Worm (Caenorhabditis elegans): Measurements from ENCODE around the gene C45G7.4.
A peak's percentile ranks its signal among the peaks of the same experiment; 100 is the strongest.

The C45G7.4 gene

ce11 chrIV:2389745-2390144, 43.0 kb upstream of the C45G7.4 start:
- TF ChIP-seq mep-1 (tag; optimal IDR thresholded peaks at IDR 0.05) (no peak), flh-1 (GFP tag; optimal IDR thresholded peaks at IDR 0.05) (no peak), sptf-1 (tag; optimal IDR thresholded peaks at IDR 0.05) (no peak), ham-2 (GFP tag; optimal IDR thresholded peaks at IDR 0.05) (no peak), mls-2 (tag; optimal IDR thresholded peaks at IDR 0.05) (no peak), ces-1 (GFP tag; optimal IDR thresholded peaks at IDR 0.05) (no peak), lin-32 (GFP tag; optimal IDR thresholded peaks at IDR 0.05) (no peak), lin-13 (tag; optimal IDR thresholded peaks at IDR 0.05) (no peak), cnd-1 (tag; optimal IDR thresholded peaks at IDR 0.05) (no peak), unc-39 (tag; optimal IDR thresholded peaks at IDR 0.05) (no peak), ceh-83 (GFP tag; optimal IDR thresholded peaks at IDR 0.05) (no peak), drap-1 (GFP tag; optimal IDR thresholded peaks at IDR 0.05) (no peak), nhr-12 (tag; optimal IDR thresholded peaks at IDR 0.05) (no peak), unc-120 (tag; optimal IDR thresholded peaks at IDR 0.05; ENCODE audit: poor library complexity, severe bottlenecking) (no peak)

DNA sequence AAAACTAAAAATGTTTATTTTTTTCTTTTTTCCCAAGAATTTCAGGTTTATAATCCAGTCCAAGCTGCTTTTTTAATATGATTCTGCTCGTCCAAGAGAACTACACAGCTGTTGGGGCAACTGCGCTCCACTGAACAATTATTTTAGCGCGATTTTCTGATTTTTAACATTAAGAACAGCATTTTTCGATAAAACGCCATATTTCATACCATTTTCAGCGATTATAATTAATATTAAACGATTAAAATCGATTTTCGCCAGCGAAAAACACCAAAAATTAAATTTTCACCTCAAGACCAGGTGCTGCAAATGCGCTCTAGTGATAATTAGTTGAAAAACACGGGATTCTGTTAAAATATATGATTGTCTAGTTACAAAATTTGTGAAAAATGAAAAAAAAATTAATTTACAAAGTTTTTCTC, 42.5 kb upstream of the C45G7.4 start:
- TF ChIP-seq ceh-43 (GFP tag; optimal IDR thresholded peaks at IDR 0.05), result peak; percentile 71
- no peak for TF ChIP-seq ham-2 (GFP tag; optimal IDR thresholded peaks at IDR 0.05)

DNA sequence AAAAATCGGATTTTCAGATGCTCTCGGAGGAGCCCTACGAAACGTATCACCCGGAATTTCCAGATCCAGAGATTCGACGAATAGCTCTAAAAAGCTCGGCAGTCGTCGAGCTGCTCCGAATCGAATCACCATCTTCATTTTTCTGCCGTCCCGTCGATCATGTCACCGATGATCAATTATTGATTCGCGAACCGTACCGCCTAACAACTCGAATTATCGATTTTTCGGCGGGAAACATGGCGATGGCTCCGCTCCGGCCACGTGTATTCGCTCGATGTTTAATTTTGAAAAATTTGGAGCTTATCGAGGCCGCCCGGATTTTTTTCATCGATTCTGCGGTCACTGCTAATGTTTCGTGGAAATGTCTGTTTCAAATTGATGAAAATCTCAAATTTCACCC, 42.0 kb upstream of the C45G7.4 start, which contains the start of gene eri-5:
TSS of gene eri-5 (plus strand) at position 18 of the 400 bp plus-strand sequence.
- no peak for TF ChIP-seq drap-1 (GFP tag; optimal IDR thresholded peaks at IDR 0.05)
- TF ChIP-seq mep-1 (tag; optimal IDR thresholded peaks at IDR 0.05), result no peak
- no peak for TF ChIP-seq hlh-1 (tag; optimal IDR thresholded peaks at IDR 0.05)
- TF ChIP-seq ztf-11 (tag; optimal IDR thresholded peaks at IDR 0.05), result no peak
- no peak for TF ChIP-seq unc-39 (tag; optimal IDR thresholded peaks at IDR 0.05)
- no peak for TF ChIP-seq cnd-1 (tag; optimal IDR thresholded peaks at IDR 0.05)
- TF ChIP-seq unc-120 (tag; optimal IDR thresholded peaks at IDR 0.05; ENCODE audit: poor library complexity, severe bottlenecking), result no peak

DNA sequence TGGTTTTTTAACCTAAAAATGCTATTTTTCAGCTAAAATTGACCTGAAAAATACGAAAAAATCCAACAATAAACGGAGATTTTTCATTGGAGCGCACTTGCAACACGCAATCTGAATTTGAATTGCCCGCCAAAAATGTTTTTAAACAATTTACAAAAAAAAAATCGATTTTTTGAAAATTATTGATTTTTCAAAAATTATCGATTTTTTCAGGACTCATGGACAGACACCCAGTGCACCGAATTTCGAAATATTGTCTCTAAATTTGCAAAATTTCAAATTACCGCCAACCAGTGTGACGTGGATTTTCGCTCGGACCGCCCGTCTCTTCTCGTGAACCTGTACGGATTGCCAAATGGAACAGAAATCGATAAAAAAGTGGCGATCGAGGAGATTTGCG, 41.0 kb upstream of the C45G7.4 start:
- TF ChIP-seq M03D4.4 (tag; optimal IDR thresholded peaks at IDR 0.05) (no peak), ceh-43 (GFP tag; optimal IDR thresholded peaks at IDR 0.05) (no peak), mep-1 (tag; optimal IDR thresholded peaks at IDR 0.05) (no peak), lin-13 (tag; optimal IDR thresholded peaks at IDR 0.05) (no peak)

ce11 chrIV:2393023-2393422, 39.8 kb upstream of the C45G7.4 start:
- TF ChIP-seq sem-2 (GFP tag; optimal IDR thresholded peaks at IDR 0.05) (no peak), ham-2 (GFP tag; optimal IDR thresholded peaks at IDR 0.05) (no peak), elt-3 (tag; optimal IDR thresholded peaks at IDR 0.05) (no peak), nhr-2 (tag; optimal IDR thresholded peaks at IDR 0.05) (no peak), nhr-76 (tag; optimal IDR thresholded peaks at IDR 0.05) (no peak), ceh-83 (GFP tag; optimal IDR thresholded peaks at IDR 0.05) (no peak), zip-8 (tag; optimal IDR thresholded peaks at IDR 0.05) (no peak), drap-1 (GFP tag; optimal IDR thresholded peaks at IDR 0.05) (no peak), tbx-8 (GFP tag; optimal IDR thresholded peaks at IDR 0.05) (no peak), flh-1 (GFP tag; optimal IDR thresholded peaks at IDR 0.05) (no peak), sptf-1 (tag; optimal IDR thresholded peaks at IDR 0.05) (no peak), lin-32 (GFP tag; optimal IDR thresholded peaks at IDR 0.05) (no peak), mep-1 (tag; optimal IDR thresholded peaks at IDR 0.05) (no peak), elt-1 (tag; optimal IDR thresholded peaks at IDR 0.05; ENCODE audit: borderline replicate concordance, insufficient read depth) (no peak), M03D4.4 (tag; optimal IDR thresholded peaks at IDR 0.05) (no peak), unc-39 (tag; optimal IDR thresholded peaks at IDR 0.05) (no peak), lsy-2 (tag; optimal IDR thresholded peaks at IDR 0.05) (no peak), bed-3 (GFP tag; optimal IDR thresholded peaks at IDR 0.05) (no peak), nhr-12 (tag; optimal IDR thresholded peaks at IDR 0.05) (no peak)

DNA sequence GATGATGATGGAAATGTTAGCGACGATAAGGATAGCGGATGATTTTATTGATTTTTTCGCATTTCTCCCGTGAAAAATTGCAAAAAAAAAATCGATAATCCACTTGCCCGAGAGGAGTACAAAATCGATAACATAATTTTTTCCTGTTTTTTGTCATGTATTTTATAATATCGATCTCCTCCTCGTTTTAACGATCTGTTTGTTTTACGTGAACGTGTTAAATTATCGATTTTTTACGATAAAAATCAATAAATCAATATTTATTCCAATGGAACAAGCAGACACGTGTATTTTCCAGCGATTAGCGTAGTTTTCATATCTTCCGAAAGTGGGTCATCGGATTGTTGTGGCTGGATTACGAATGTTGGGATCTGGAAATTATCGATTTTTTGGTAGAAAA, 36.8 kb upstream of the C45G7.4 start:
- TF ChIP-seq mab-5 (tag; optimal IDR thresholded peaks at IDR 0.05) (no peak), mep-1 (tag; optimal IDR thresholded peaks at IDR 0.05) (no peak), nhr-28 (tag; optimal IDR thresholded peaks at IDR 0.05) (no peak), nhr-76 (tag; optimal IDR thresholded peaks at IDR 0.05) (no peak), sptf-1 (tag; optimal IDR thresholded peaks at IDR 0.05) (no peak), lsy-2 (tag; optimal IDR thresholded peaks at IDR 0.05) (no peak), lin-13 (tag; optimal IDR thresholded peaks at IDR 0.05) (no peak), ceh-43 (GFP tag; optimal IDR thresholded peaks at IDR 0.05) (no peak), lin-32 (GFP tag; optimal IDR thresholded peaks at IDR 0.05) (no peak), unc-120 (tag; optimal IDR thresholded peaks at IDR 0.05; ENCODE audit: poor library complexity, severe bottlenecking) (no peak), blmp-1 (tag; optimal IDR thresholded peaks at IDR 0.05) (no peak), ceh-39 (tag; optimal IDR thresholded peaks at IDR 0.05) (no peak), tbx-8 (GFP tag; optimal IDR thresholded peaks at IDR 0.05) (no peak), elt-3 (tag; optimal IDR thresholded peaks at IDR 0.05) (no peak), sem-2 (GFP tag; optimal IDR thresholded peaks at IDR 0.05) (no peak)

Data from whole organism, mixed stage, embryonic.